Worm (Caenorhabditis elegans) whole organism, L4 larva: ENCODE measurements around the gene R07E3.6.

Experiments
- R02D3.7 ChIP-seq: fragments of 150-350 bp; sonication (generic microtip); optimal IDR thresholded peaks from 3 replicates; lab custom pipeline; 2014; ENCODE audit warnings: missing biosample characterization, missing genetic modification characterization
- T20F7.1 ChIP-seq: fragments of 200-800 bp; sonication (Bioruptor generic); optimal IDR thresholded peaks from 2 replicates; lab custom pipeline; 2018; ENCODE audit warnings: mild to moderate bottlenecking, missing genetic modification characterization, missing compliant biosample characterization
- Y105C5A.15 ChIP-seq: fragments of 200-800 bp; sonication (Bioruptor generic); IDR thresholded peaks from 2 replicates; pipeline ENCODE4 v1.3.6; 2022; ENCODE audit warnings: missing genetic modification characterization, missing compliant biosample characterization
- aha-1 ChIP-seq: fragments of 150-350 bp; peaks from one replicate; lab custom pipeline; 2014; ENCODE audit warnings: missing biosample characterization, missing genetic modification characterization
- daf-16 ChIP-seq, 3 experiments: sonication (generic microtip); optimal IDR thresholded peaks; 2 replicates each; lab custom pipeline; 2016 to 2017; ENCODE audit warnings: missing genetic modification characterization in 3 of 3, missing genetic modification reagents in 3 of 3, mild to moderate bottlenecking in 2 of 3, missing compliant biosample characterization in 2 of 3, missing biosample characterization in 1 of 3, moderate library complexity in 1 of 3
- daf-19 ChIP-seq: fragments of 200-800 bp; sonication (Bioruptor generic); conservative IDR thresholded peaks from 2 replicates; pipeline ENCODE4 v1.3.6; 2022; ENCODE audit warnings: missing genetic modification characterization, missing compliant biosample characterization
- daf-8 ChIP-seq: fragments of 200-800 bp; sonication (Bioruptor generic); IDR thresholded peaks from 2 replicates; pipeline ENCODE4 v1.3.6; 2022; ENCODE audit warnings: missing genetic modification characterization, missing compliant biosample characterization
- dmd-6 ChIP-seq: fragments of 200-800 bp; sonication (Bioruptor generic); IDR thresholded peaks from 2 replicates; pipeline ENCODE4 v1.3.6; 2022; ENCODE audit warnings: missing genetic modification reagents, missing genetic modification characterization, missing compliant biosample characterization
- dmd-8 ChIP-seq: fragments of 200-800 bp; sonication (Bioruptor generic); IDR thresholded peaks from 2 replicates; pipeline ENCODE4 v1.3.6; 2022; ENCODE audit warnings: missing genetic modification characterization, missing compliant biosample characterization
- dmd-9 ChIP-seq: fragments of 200-800 bp; sonication (Bioruptor generic); IDR thresholded peaks from 2 replicates; pipeline ENCODE4 v1.3.6; 2022; ENCODE audit warnings: missing genetic modification reagents, missing genetic modification characterization, missing compliant biosample characterization
- dve-1 ChIP-seq: sonication (generic microtip); optimal IDR thresholded peaks from 2 replicates; lab custom pipeline; 2017; ENCODE audit warnings: antibody characterized with exemption, mild to moderate bottlenecking, missing genetic modification characterization, missing compliant biosample characterization; ENCODE audit not compliant: insufficient read depth
- fkh-10 ChIP-seq: fragments of 150-350 bp; optimal IDR thresholded peaks from 2 replicates; lab custom pipeline; 2014; ENCODE audit warnings: missing biosample characterization, missing genetic modification reagents, missing genetic modification characterization
- gei-8 ChIP-seq: fragments of 200-800 bp; sonication (Bioruptor generic); optimal IDR thresholded peaks from 2 replicates; lab custom pipeline; 2018; ENCODE audit warnings: mild to moderate bottlenecking, missing genetic modification characterization, missing compliant biosample characterization
- hif-1 ChIP-seq, 2 experiments: sonication (generic microtip); optimal IDR thresholded peaks; 2 replicates each; lab custom pipeline; 2016 to 2017; ENCODE audit warnings: missing compliant biosample characterization in 2 of 2, missing genetic modification characterization in 2 of 2, missing genetic modification reagents in 2 of 2, missing genotype in 2 of 2, mild to moderate bottlenecking in 1 of 2
- hlh-11 ChIP-seq: fragments of 200-800 bp; sonication (Bioruptor generic); optimal IDR thresholded peaks from 2 replicates; lab custom pipeline; 2018; ENCODE audit warnings: mild to moderate bottlenecking, missing genetic modification characterization, missing compliant biosample characterization
- hlh-30 ChIP-seq: sonication (generic microtip); optimal IDR thresholded peaks from 2 replicates; lab custom pipeline; 2017; ENCODE audit warnings: antibody characterized with exemption, mild to moderate bottlenecking, missing genetic modification characterization, missing compliant biosample characterization; ENCODE audit not compliant: insufficient read depth
- lin-1 ChIP-seq: fragments of 200-800 bp; sonication (Bioruptor generic); IDR thresholded peaks from 2 replicates; pipeline ENCODE4 v1.3.6; 2022; ENCODE audit warnings: missing genetic modification reagents, missing genetic modification characterization, missing compliant biosample characterization
- lin-13 ChIP-seq: fragments of 150-350 bp; optimal IDR thresholded peaks from 2 replicates; lab custom pipeline; 2014; ENCODE audit warnings: missing biosample characterization, missing genetic modification reagents, missing genetic modification characterization
- lsy-2 ChIP-seq, 2 experiments: fragments of 150-350 bp in 1 of 2; sonication (generic microtip) in 1 of 2; optimal IDR thresholded peaks; 2 replicates each; lab custom pipeline; 2014 to 2017; ENCODE audit warnings: missing biosample characterization in 2 of 2, missing genetic modification characterization in 2 of 2
- madf-5 ChIP-seq, 2 experiments: fragments of 200-800 bp; sonication (Bioruptor generic); IDR thresholded peaks; 2 replicates each; pipeline ENCODE4 v1.3.6; 2022; ENCODE audit warnings: missing compliant biosample characterization in 2 of 2, missing genetic modification characterization in 2 of 2
- madf-9 ChIP-seq: fragments of 200-800 bp; sonication (Bioruptor generic); conservative IDR thresholded peaks from 2 replicates; pipeline ENCODE4 v1.3.6; 2022; ENCODE audit warnings: missing genetic modification reagents, missing genetic modification characterization, missing compliant biosample characterization
- mxl-2 ChIP-seq: fragments of 200-800 bp; sonication (Bioruptor generic); conservative IDR thresholded peaks from 2 replicates; pipeline ENCODE4 v1.3.6; 2022; ENCODE audit warnings: missing genetic modification reagents, missing genetic modification characterization, missing compliant biosample characterization
- nhr-102 ChIP-seq: sonication (generic microtip); optimal IDR thresholded peaks from 2 replicates; lab custom pipeline; 2016; ENCODE audit warnings: mild to moderate bottlenecking, missing genetic modification characterization, moderate library complexity, missing compliant biosample characterization
- nhr-111 ChIP-seq: fragments of 200-800 bp; sonication (Bioruptor generic); optimal IDR thresholded peaks from 2 replicates; lab custom pipeline; 2018; ENCODE audit warnings: mild to moderate bottlenecking, missing genetic modification characterization, missing compliant biosample characterization
- nhr-28 ChIP-seq: fragments of 150-350 bp; optimal IDR thresholded peaks from 2 replicates; lab custom pipeline; 2014; ENCODE audit warnings: missing biosample characterization, missing genetic modification characterization
- nhr-48 ChIP-seq: sonication (generic microtip); optimal IDR thresholded peaks from 2 replicates; lab custom pipeline; 2016; ENCODE audit warnings: mild to moderate bottlenecking, missing genetic modification characterization, missing compliant biosample characterization
- nhr-77 ChIP-seq: fragments of 150-350 bp; optimal IDR thresholded peaks from 2 replicates; lab custom pipeline; 2014; ENCODE audit warnings: missing biosample characterization, missing genetic modification characterization
- php-3 ChIP-seq: fragments of 200-800 bp; sonication (Bioruptor generic); IDR thresholded peaks from 2 replicates; pipeline ENCODE4 v1.3.6; 2022; ENCODE audit warnings: missing genetic modification reagents, missing genetic modification characterization, missing compliant biosample characterization
- pqm-1 ChIP-seq: sonication (generic microtip); optimal IDR thresholded peaks from 2 replicates; lab custom pipeline; 2017; ENCODE audit warnings: missing biosample characterization, missing genetic modification characterization
- unc-62 ChIP-seq, 3 experiments: fragments of 150-350 bp in 1 of 3; sonication (generic microtip); optimal IDR thresholded peaks in 2 of 3; peaks in 1 of 3; 1 replicate in 1 of 3; 2 replicates in 2 of 3; lab custom pipeline; 2014 to 2017; ENCODE audit warnings: missing biosample characterization in 3 of 3, missing genetic modification characterization in 3 of 3, missing genetic modification reagents in 3 of 3, missing genotype in 1 of 3
- ztf-7 ChIP-seq: fragments of 150-350 bp; optimal IDR thresholded peaks from 2 replicates; lab custom pipeline; 2014; ENCODE audit warnings: missing biosample characterization, missing genetic modification characterization

The R07E3.6 gene

ce11 chrX:10340986-10341385, 23.5 kb downstream of the R07E3.6 start, which contains the start of gene R07E3.1:
Gene R07E3.1 (minus strand): TSS chrX:10341161.
- peak; percentile 69 for TF ChIP-seq ztf-7
- TF ChIP-seq dve-1, result peak; percentile 71
- TF ChIP-seq nhr-77 (tag; lab: Kevin White, UChicago), result peak; percentile 9
- TF ChIP-seq daf-16 (GFP tag; optimal IDR thresholded peaks at IDR 0.05; lab: Kevin White, UChicago), result no peak
- TF ChIP-seq daf-16 (tag; optimal IDR thresholded peaks at IDR 0.05; lab: Kevin White, UChicago), result peak; percentile 88
- TF ChIP-seq R02D3.7 (tag; lab: Kevin White, UChicago), result no peak
- TF ChIP-seq dmd-6 (GFP tag; lab: Robert Waterston, UW), result peak; percentile 57
- TF ChIP-seq hlh-11 (tag; lab: Kevin White, UChicago), result peak; percentile 49
- TF ChIP-seq pqm-1, result peak; percentile 49
- TF ChIP-seq php-3 (GFP tag; lab: Robert Waterston, UW), result peak; percentile 41; the same call in 1 of the 2 replicates
- no peak for TF ChIP-seq unc-62 (GFP tag; optimal IDR thresholded peaks at IDR 0.05 in 1 of 2; lab: Kevin White, UChicago)
- no peak for TF ChIP-seq unc-62 (tag; optimal IDR thresholded peaks at IDR 0.05; lab: Kevin White, UChicago)
- peak; percentile 43 for TF ChIP-seq hlh-30 (tag; lab: Kevin White, UChicago)
- peak; percentile 53 for TF ChIP-seq nhr-28 (tag; lab: Kevin White, UChicago)
- no peak for TF ChIP-seq nhr-102 (tag; lab: Kevin White, UChicago)

- peak; percentile 90 for TF ChIP-seq aha-1 (tag; lab: Kevin White, UChicago)
- TF ChIP-seq nhr-28 (tag; lab: Kevin White, UChicago), result peak; percentile 21
- TF ChIP-seq dmd-8 (GFP tag; lab: Robert Waterston, UW), result no peak
- TF ChIP-seq, all 104 proteins: peak for 2
Observed at ce11 chrX:10350151-10350550, 32.6 kb downstream of the R07E3.6 start.

- TF ChIP-seq hif-1 (tag; optimal IDR thresholded peaks at IDR 0.05; lab: Kevin White, UChicago), result no peak
- no peak for TF ChIP-seq nhr-48
- no peak for TF ChIP-seq Y105C5A.15 (GFP tag; lab: Robert Waterston, UW)
- TF ChIP-seq unc-62 (GFP tag; optimal IDR thresholded peaks at IDR 0.05 in 1 of 2; lab: Kevin White, UChicago), result peak in 1 of 2 experiments; percentile 28
- no peak for TF ChIP-seq unc-62 (tag; optimal IDR thresholded peaks at IDR 0.05; lab: Kevin White, UChicago)
- TF ChIP-seq, all 104 proteins: peak for 1
Observed at ce11 chrX:10353857-10354256, 36.3 kb downstream of the R07E3.6 start.

- no peak for TF ChIP-seq dmd-9 (GFP tag; lab: Robert Waterston, UW)
- no peak for TF ChIP-seq madf-5 (GFP tag; IDR thresholded peaks at IDR 0.05; lab: Robert Waterston, UW)
- TF ChIP-seq mxl-2 (GFP tag; lab: Robert Waterston, UW), result no peak
- TF ChIP-seq daf-19, result no peak
- TF ChIP-seq T20F7.1, result no peak
- TF ChIP-seq lsy-2 (tag; optimal IDR thresholded peaks at IDR 0.05; lab: Kevin White, UChicago), result no peak
- TF ChIP-seq lin-1 (GFP tag; lab: Robert Waterston, UW), result no peak
- TF ChIP-seq madf-9 (GFP tag; lab: Robert Waterston, UW), result no peak
- TF ChIP-seq lin-13 (GFP tag; lab: Kevin White, UChicago), result no peak
Observed at ce11 chrX:10355650-10356049, 38.1 kb downstream of the R07E3.6 start, which contains the start of gene R07E3.7. Gene R07E3.7 (minus strand): TSS chrX:10355750.

ce11 chrX:10358083-10358482, 40.6 kb downstream of the R07E3.6 start, which contains the start of gene efhc-1:
Gene efhc-1 (plus strand): TSS chrX:10358383.
- TF ChIP-seq pqm-1 (no peak), daf-8 (no peak), nhr-111 (GFP tag; lab: Kevin White, UChicago) (no peak), fkh-10 (no peak), gei-8 (GFP tag; lab: Kevin White, UChicago) (no peak), aha-1 (tag; lab: Kevin White, UChicago) (peak; percentile 51), dmd-8 (GFP tag; lab: Robert Waterston, UW) (no peak)
